Worm (Caenorhabditis elegans) whole organism, early embryonic: ENCODE data around the gene glb-34.

Experiments
- ceh-13 ChIP-seq: fragments of 200-800 bp; sonication (Bioruptor generic); optimal IDR thresholded peaks from 2 replicates; lab custom pipeline; 2018; ENCODE audit warnings: mild to moderate bottlenecking, missing genetic modification characterization, missing compliant biosample characterization
- tra-4 ChIP-seq: sonication (generic microtip); optimal IDR thresholded peaks from 2 replicates; lab custom pipeline; 2017; ENCODE audit warnings: missing genetic modification characterization, missing compliant biosample characterization

DNA sequence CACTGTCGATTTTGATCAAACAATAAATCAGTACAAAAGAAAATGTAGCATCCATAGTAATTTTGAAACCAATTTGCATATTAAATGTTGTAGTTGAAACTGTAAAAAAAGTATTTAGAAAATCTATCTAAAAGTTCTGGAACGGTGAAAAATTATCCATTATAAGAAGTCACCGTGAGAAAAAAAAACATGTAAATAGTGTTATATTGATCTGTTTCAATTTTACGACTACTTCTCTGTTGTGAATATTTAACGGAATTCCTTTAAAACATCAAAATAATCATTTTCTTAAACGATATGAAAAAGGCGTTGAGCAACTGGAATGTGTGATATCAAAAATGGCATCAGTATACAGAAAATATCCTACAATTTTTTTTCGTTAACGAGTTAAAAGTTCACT is 23.2 kb downstream of the glb-34 start, which contains the start of gene T27E7.9:
- TF ChIP-seq tra-4 (no peak), ceh-13 (GFP tag; lab: Kevin White, UChicago) (no peak)
